Worm (Caenorhabditis elegans): ENCODE measurements around the gene znf-598.
A peak's percentile ranks its signal among the peaks of the same experiment; 100 is the strongest.

Gene znf-598

DNA sequence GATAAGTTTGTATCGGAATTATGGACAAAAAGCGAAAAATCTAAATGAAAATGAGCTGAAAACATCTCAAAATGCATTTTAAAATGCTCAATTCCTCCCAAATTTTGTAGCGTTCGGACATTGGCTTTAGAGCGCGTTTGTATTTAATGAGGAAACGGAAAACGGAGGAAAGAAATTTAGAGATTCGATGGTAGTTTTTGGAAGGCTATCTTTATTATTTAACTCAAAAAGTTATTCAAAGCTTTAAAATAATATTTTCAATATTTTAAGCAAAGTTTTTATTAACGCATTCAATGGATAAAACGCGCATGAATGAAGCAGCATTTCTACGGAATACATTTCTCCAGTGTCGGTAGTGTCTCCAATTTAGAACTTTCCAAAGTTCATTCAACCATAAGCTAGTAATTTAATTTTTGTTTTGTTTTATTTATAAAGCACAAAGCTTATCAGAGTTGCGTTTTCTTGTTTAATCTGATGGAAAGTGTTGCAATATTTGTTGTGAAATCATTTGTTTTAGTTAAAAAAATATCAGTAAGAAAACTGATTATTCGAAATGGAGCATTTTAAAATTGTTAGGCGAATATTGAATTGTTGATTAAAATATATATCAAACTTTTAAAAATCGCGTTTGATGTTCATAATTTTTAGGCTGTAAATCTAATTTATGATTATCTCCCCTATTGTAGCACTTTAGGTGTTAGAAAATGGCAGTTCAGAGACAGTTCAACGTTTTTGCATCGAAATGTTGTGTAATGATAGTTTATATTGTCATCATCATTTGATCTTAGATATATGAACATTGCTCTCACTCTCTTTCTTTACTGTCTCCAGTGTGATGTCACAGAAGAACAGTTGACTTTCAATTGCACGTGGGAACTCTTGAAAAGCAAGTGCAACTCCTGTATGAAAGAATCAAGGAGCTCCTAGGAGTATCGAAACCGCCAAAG lies 47.3 kb downstream of the znf-598 start (continued):
- peak; percentile 78 for TF ChIP-seq hlh-11 (tag; optimal IDR thresholded peaks at IDR 0.05)
- TF ChIP-seq nhr-6 (tag; optimal IDR thresholded peaks at IDR 0.05) = no peak
- peak; percentile 53; the same call in 1 of the 2 replicates for TF ChIP-seq ceh-20 (GFP tag; IDR thresholded peaks at IDR 0.05)
- TF ChIP-seq nhr-237 (tag; optimal IDR thresholded peaks at IDR 0.05) = no peak
- peak; percentile 21 to 81 for TF ChIP-seq lsy-2 (tag; optimal IDR thresholded peaks at IDR 0.05)
- no peak for TF ChIP-seq F26F4.8 (GFP tag; conservative IDR thresholded peaks at IDR 0.05)
- TF ChIP-seq snpc-4 (tag; optimal IDR thresholded peaks at IDR 0.05) = no peak
- no peak for TF ChIP-seq daf-8 (GFP tag; IDR thresholded peaks at IDR 0.05)
- TF ChIP-seq lir-3 (tag; optimal IDR thresholded peaks at IDR 0.05) = no peak
- TF ChIP-seq mep-1 (tag; optimal IDR thresholded peaks at IDR 0.05) = peak; percentile 57
- peak; percentile 75 for TF ChIP-seq nhr-10 (tag; optimal IDR thresholded peaks at IDR 0.05)
- TF ChIP-seq aly-2 (tag; optimal IDR thresholded peaks at IDR 0.05) = no peak
- peak; percentile 68; the same call in 1 of the 2 replicates for TF ChIP-seq lin-1 (GFP tag; IDR thresholded peaks at IDR 0.05)
- no peak for TF ChIP-seq lin-15B (tag; optimal IDR thresholded peaks at IDR 0.05)
- no peak for TF ChIP-seq ama-1 (optimal IDR thresholded peaks at IDR 0.05)
- no peak for TF ChIP-seq madf-5 (GFP tag; IDR thresholded peaks at IDR 0.05)
- TF ChIP-seq zag-1 (tag; optimal IDR thresholded peaks at IDR 0.05) = no peak

DNA sequence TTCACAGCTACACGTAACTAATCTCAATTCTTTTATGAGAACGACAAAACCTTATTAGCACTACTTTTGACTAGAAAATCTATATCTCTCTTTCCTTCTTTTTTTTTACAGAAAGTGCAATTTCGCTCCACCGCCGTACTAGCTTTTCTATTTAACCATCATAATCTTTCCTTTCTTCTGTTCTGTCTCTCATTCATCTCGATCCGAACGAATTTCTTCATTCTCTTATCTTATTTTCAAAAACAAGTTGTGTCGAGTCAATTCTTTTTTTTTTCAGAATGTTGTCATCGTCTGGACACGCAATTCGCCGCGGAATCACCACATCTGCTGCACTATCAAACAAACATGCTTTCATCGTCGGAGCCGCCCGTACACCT lies 47.9 kb downstream of the znf-598 start, which contains the start of gene kat-1:
Gene kat-1 (plus strand): TSS at position 278 of the 377 bp plus-strand sequence.
- TF ChIP-seq pha-4 (GFP tag; IDR thresholded peaks at IDR 0.05) (no peak), pha-4 (tag; optimal IDR thresholded peaks at IDR 0.05) (no peak), nhr-25 (tag; optimal IDR thresholded peaks at IDR 0.05; ENCODE audit: borderline replicate concordance, insufficient read depth) (no peak), duxl-1 (tag; optimal IDR thresholded peaks at IDR 0.05; ENCODE audit: poor library complexity) (no peak), cey-2 (tag; optimal IDR thresholded peaks at IDR 0.05; ENCODE audit: borderline replicate concordance, insufficient read depth) (no peak), mdt-29 (GFP tag; IDR thresholded peaks at IDR 0.05) (no peak)

DNA sequence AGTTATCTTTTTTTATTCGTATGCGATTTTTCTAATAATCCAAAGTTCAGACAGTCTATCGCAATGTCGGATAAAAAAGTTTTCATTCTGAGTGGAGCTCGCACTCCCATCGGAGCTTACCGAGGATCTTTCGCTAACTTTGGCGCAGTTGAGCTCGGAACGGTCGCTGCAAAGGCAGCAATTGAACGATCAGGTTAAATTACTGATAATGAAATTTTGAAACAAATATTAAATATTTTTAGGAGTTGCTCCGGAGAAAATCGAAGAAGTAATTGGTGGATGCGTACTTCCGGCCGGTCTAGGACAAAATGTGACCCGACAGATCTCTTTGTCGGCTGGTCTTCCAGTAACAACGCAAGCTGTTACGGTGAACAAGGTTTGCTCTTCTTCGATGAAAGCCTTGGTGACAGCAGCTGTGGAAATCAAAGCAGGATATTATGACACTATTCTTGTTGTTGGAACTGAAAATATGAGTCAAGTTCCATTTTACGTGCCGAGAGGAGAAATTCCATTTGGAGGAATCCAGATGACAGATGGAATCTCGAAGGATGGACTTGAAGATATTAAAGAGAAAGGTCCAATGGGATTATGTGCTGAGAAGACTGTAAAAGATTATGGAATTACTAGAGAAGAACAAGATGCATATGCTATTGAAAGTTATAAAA lies 50.1 kb downstream of the znf-598 start, which contains the start of gene T02G5.7:
Gene T02G5.7 (plus strand): TSS at position 51 of the 665 bp plus-strand sequence.
- TF ChIP-seq F44E2.7 (GFP tag; IDR thresholded peaks at IDR 0.05) (no peak), ctbp-1 (GFP tag; IDR thresholded peaks at IDR 0.05) (no peak), D1046.2 (GFP tag; IDR thresholded peaks at IDR 0.05) (no peak), nhr-102 (tag; optimal IDR thresholded peaks at IDR 0.05) (no peak), php-3 (GFP tag; IDR thresholded peaks at IDR 0.05) (no peak), nhr-41 (GFP tag; IDR thresholded peaks at IDR 0.05) (no peak), daf-19 (GFP tag; conservative IDR thresholded peaks at IDR 0.05) (0 out of 2 replicates have a peak, but pooled peaks have one; percentile 53), saeg-2 (GFP tag; IDR thresholded peaks at IDR 0.05) (0 out of 2 replicates have a peak, but pooled peaks have one; percentile 48), daf-16 (GFP tag; optimal IDR thresholded peaks at IDR 0.05) (peak in 1 of 2 experiments; percentile 39), daf-16 (tag; optimal IDR thresholded peaks at IDR 0.05) (no peak), pha-4 (GFP tag; IDR thresholded peaks at IDR 0.05) (no peak), pha-4 (tag; optimal IDR thresholded peaks at IDR 0.05) (no peak), spr-3 (GFP tag; optimal IDR thresholded peaks at IDR 0.05) (no peak), T20F7.1 (GFP tag; optimal IDR thresholded peaks at IDR 0.05) (no peak), zfp-3 (GFP tag; conservative IDR thresholded peaks at IDR 0.05) (0 out of 2 replicates have a peak, but pooled peaks have one; percentile 22), dmd-6 (GFP tag; IDR thresholded peaks at IDR 0.05) (no peak), duxl-1 (tag; optimal IDR thresholded peaks at IDR 0.05; ENCODE audit: poor library complexity) (no peak), snpc-1.2 (GFP tag; IDR thresholded peaks at IDR 0.05) (no peak), lin-38 (GFP tag; IDR thresholded peaks at IDR 0.05) (peak; percentile 40), zip-11 (GFP tag; IDR thresholded peaks at IDR 0.05) (no peak), lsy-2 (tag; optimal IDR thresholded peaks at IDR 0.05) (no peak), Y48G9A.11 (GFP tag; IDR thresholded peaks at IDR 0.05) (0 out of 2 replicates have a peak, but pooled peaks have one; percentile 24)

Measured in whole organism, L4 larva.